Worm (Caenorhabditis elegans) whole organism, mixed stage, embryonic: ENCODE data around the gene C40A11.2.

Source experiments
- lsy-2 ChIP-seq: fragments of 150-350 bp; optimal IDR thresholded peaks from 2 replicates; lab custom pipeline; 2014; ENCODE audit warnings: missing biosample characterization, missing genetic modification characterization
- mep-1 ChIP-seq: fragments of 150-350 bp; optimal IDR thresholded peaks from 2 replicates; lab custom pipeline; 2017; ENCODE audit warnings: missing biosample characterization, missing genetic modification reagents, missing genetic modification characterization, inconsistent platforms
- unc-120 ChIP-seq: sonication (generic microtip); optimal IDR thresholded peaks from 2 replicates; lab custom pipeline; 2017; ENCODE audit warnings: missing genetic modification characterization, missing compliant biosample characterization; ENCODE audit not compliant: poor library complexity, severe bottlenecking
- ztf-11 ChIP-seq: fragments of 150-350 bp; optimal IDR thresholded peaks from 2 replicates; lab custom pipeline; 2014; ENCODE audit warnings: missing biosample characterization, missing genetic modification characterization

ce11 chrII:2122091-2122490, 24.7 kb upstream of the C40A11.2 start, which contains the start of gene math-37:
- TF ChIP-seq mep-1 (tag; lab: Kevin White, UChicago): no peak
- no peak for TF ChIP-seq unc-120 (tag; lab: Kevin White, UChicago)
- TF ChIP-seq lsy-2 (tag; lab: Kevin White, UChicago): no peak
- no peak for TF ChIP-seq ztf-11 (tag; lab: Kevin White, UChicago)
